Worm (Caenorhabditis elegans) whole organism, L4 larva: ENCODE data around the gene T05C7.9.
A peak's percentile ranks its signal among the peaks of the same experiment; 100 is the strongest.

Source experiments
- D1046.2 ChIP-seq: fragments of 200-800 bp; sonication (Bioruptor generic); IDR thresholded peaks from 2 replicates; pipeline ENCODE4 v1.3.6; 2022; ENCODE audit warnings: missing genetic modification characterization, missing compliant biosample characterization
- F10B5.3 ChIP-seq: sonication (generic microtip); optimal IDR thresholded peaks from 2 replicates; lab custom pipeline; 2016; ENCODE audit warnings: mild to moderate bottlenecking, missing genetic modification characterization, missing compliant biosample characterization
- F37D6.2 ChIP-seq: sonication (generic microtip); optimal IDR thresholded peaks from 2 replicates; lab custom pipeline; 2016; ENCODE audit warnings: mild to moderate bottlenecking, missing genetic modification characterization, missing compliant biosample characterization
- F49E8.2 ChIP-seq: sonication (generic microtip); optimal IDR thresholded peaks from 2 replicates; lab custom pipeline; 2016; ENCODE audit warnings: missing compliant biosample characterization, mild to moderate bottlenecking, missing genetic modification characterization, borderline replicate concordance
- R02D3.7 ChIP-seq: fragments of 150-350 bp; sonication (generic microtip); optimal IDR thresholded peaks from 3 replicates; lab custom pipeline; 2014; ENCODE audit warnings: missing biosample characterization, missing genetic modification characterization
- T20F7.1 ChIP-seq: fragments of 200-800 bp; sonication (Bioruptor generic); optimal IDR thresholded peaks from 2 replicates; lab custom pipeline; 2018; ENCODE audit warnings: mild to moderate bottlenecking, missing genetic modification characterization, missing compliant biosample characterization
- T26A8.4 ChIP-seq: fragments of 200-800 bp; sonication (Bioruptor generic); IDR thresholded peaks from 2 replicates; pipeline ENCODE4 v1.3.6; 2022; ENCODE audit warnings: missing genetic modification characterization, missing compliant biosample characterization
- aha-1 ChIP-seq: fragments of 150-350 bp; peaks from one replicate; lab custom pipeline; 2014; ENCODE audit warnings: missing biosample characterization, missing genetic modification characterization
- ceh-20 ChIP-seq: fragments of 200-800 bp; sonication (Bioruptor generic); IDR thresholded peaks from 2 replicates; pipeline ENCODE4 v1.3.6; 2022; ENCODE audit warnings: missing genetic modification reagents, missing genetic modification characterization, missing compliant biosample characterization
- daf-12 ChIP-seq: fragments of 150-350 bp; optimal IDR thresholded peaks from 2 replicates; lab custom pipeline; 2014; ENCODE audit warnings: missing biosample characterization, missing genetic modification reagents, missing genetic modification characterization
- daf-16 ChIP-seq, 3 experiments: sonication (generic microtip); optimal IDR thresholded peaks; 2 replicates each; lab custom pipeline; 2016 to 2017; ENCODE audit warnings: missing genetic modification characterization in 3 of 3, missing genetic modification reagents in 3 of 3, mild to moderate bottlenecking in 2 of 3, missing compliant biosample characterization in 2 of 3, missing biosample characterization in 1 of 3, moderate library complexity in 1 of 3
- daf-19 ChIP-seq: fragments of 200-800 bp; sonication (Bioruptor generic); conservative IDR thresholded peaks from 2 replicates; pipeline ENCODE4 v1.3.6; 2022; ENCODE audit warnings: missing genetic modification characterization, missing compliant biosample characterization
- daf-8 ChIP-seq: fragments of 200-800 bp; sonication (Bioruptor generic); IDR thresholded peaks from 2 replicates; pipeline ENCODE4 v1.3.6; 2022; ENCODE audit warnings: missing genetic modification characterization, missing compliant biosample characterization
- dpl-1 ChIP-seq: fragments of 150-350 bp; optimal IDR thresholded peaks from 2 replicates; lab custom pipeline; 2014; ENCODE audit warnings: missing biosample characterization, missing genetic modification reagents, missing genetic modification characterization
- dve-1 ChIP-seq: sonication (generic microtip); optimal IDR thresholded peaks from 2 replicates; lab custom pipeline; 2017; ENCODE audit warnings: antibody characterized with exemption, mild to moderate bottlenecking, missing genetic modification characterization, missing compliant biosample characterization; ENCODE audit not compliant: insufficient read depth
- fkh-10 ChIP-seq: fragments of 150-350 bp; optimal IDR thresholded peaks from 2 replicates; lab custom pipeline; 2014; ENCODE audit warnings: missing biosample characterization, missing genetic modification reagents, missing genetic modification characterization
- hif-1 ChIP-seq, 2 experiments: sonication (generic microtip); optimal IDR thresholded peaks; 2 replicates each; lab custom pipeline; 2016 to 2017; ENCODE audit warnings: missing compliant biosample characterization in 2 of 2, missing genetic modification characterization in 2 of 2, missing genetic modification reagents in 2 of 2, missing genotype in 2 of 2, mild to moderate bottlenecking in 1 of 2
- hlh-11 ChIP-seq: fragments of 200-800 bp; sonication (Bioruptor generic); optimal IDR thresholded peaks from 2 replicates; lab custom pipeline; 2018; ENCODE audit warnings: mild to moderate bottlenecking, missing genetic modification characterization, missing compliant biosample characterization
- hlh-30 ChIP-seq: sonication (generic microtip); optimal IDR thresholded peaks from 2 replicates; lab custom pipeline; 2017; ENCODE audit warnings: antibody characterized with exemption, mild to moderate bottlenecking, missing genetic modification characterization, missing compliant biosample characterization; ENCODE audit not compliant: insufficient read depth
- hmg-1.1 ChIP-seq: fragments of 200-800 bp; sonication (Bioruptor generic); IDR thresholded peaks from 2 replicates; pipeline ENCODE4 v1.3.6; 2022; ENCODE audit warnings: missing genetic modification reagents, missing genetic modification characterization, missing compliant biosample characterization
- lin-13 ChIP-seq: fragments of 150-350 bp; optimal IDR thresholded peaks from 2 replicates; lab custom pipeline; 2014; ENCODE audit warnings: missing biosample characterization, missing genetic modification reagents, missing genetic modification characterization
- lin-38 ChIP-seq: fragments of 200-800 bp; sonication (Bioruptor generic); IDR thresholded peaks from 2 replicates; pipeline ENCODE4 v1.3.6; 2022; ENCODE audit warnings: missing genetic modification reagents, missing genetic modification characterization, missing compliant biosample characterization
- lsy-2 ChIP-seq, 2 experiments: fragments of 150-350 bp in 1 of 2; sonication (generic microtip) in 1 of 2; optimal IDR thresholded peaks; 2 replicates each; lab custom pipeline; 2014 to 2017; ENCODE audit warnings: missing biosample characterization in 2 of 2, missing genetic modification characterization in 2 of 2
- madf-5 ChIP-seq, 2 experiments: fragments of 200-800 bp; sonication (Bioruptor generic); IDR thresholded peaks; 2 replicates each; pipeline ENCODE4 v1.3.6; 2022; ENCODE audit warnings: missing compliant biosample characterization in 2 of 2, missing genetic modification characterization in 2 of 2
- mdl-1 ChIP-seq, 2 experiments: fragments of 150-350 bp in 1 of 2; sonication (generic microtip) in 1 of 2; optimal IDR thresholded peaks; 2 replicates each; lab custom pipeline; 2014 to 2017; ENCODE audit warnings: missing biosample characterization in 2 of 2, missing genetic modification characterization in 2 of 2
- mep-1 ChIP-seq: fragments of 150-350 bp; sonication (generic microtip); optimal IDR thresholded peaks from 3 replicates; lab custom pipeline; 2014; ENCODE audit warnings: missing biosample characterization, missing genetic modification characterization
- mes-2 ChIP-seq: sonication (generic microtip); optimal IDR thresholded peaks from 2 replicates; lab custom pipeline; 2016; ENCODE audit warnings: missing genotype, mild to moderate bottlenecking, missing genetic modification characterization, missing compliant biosample characterization; ENCODE audit not compliant: poor library complexity, severe bottlenecking
- nhr-10 ChIP-seq: fragments of 150-350 bp; optimal IDR thresholded peaks from 2 replicates; lab custom pipeline; 2014; ENCODE audit warnings: missing biosample characterization, missing genetic modification characterization
- nhr-102 ChIP-seq: sonication (generic microtip); optimal IDR thresholded peaks from 2 replicates; lab custom pipeline; 2016; ENCODE audit warnings: mild to moderate bottlenecking, missing genetic modification characterization, moderate library complexity, missing compliant biosample characterization
- nhr-237 ChIP-seq: sonication (generic microtip); optimal IDR thresholded peaks from 2 replicates; lab custom pipeline; 2017; ENCODE audit warnings: missing biosample characterization, missing genetic modification characterization
- nhr-25 ChIP-seq: sonication (generic microtip); optimal IDR thresholded peaks from 2 replicates; lab custom pipeline; 2017; ENCODE audit warnings: missing genetic modification characterization, mild to moderate bottlenecking, missing compliant biosample characterization, antibody characterized with exemption, moderate library complexity, borderline replicate concordance; ENCODE audit not compliant: insufficient read depth
- nhr-28 ChIP-seq: fragments of 150-350 bp; optimal IDR thresholded peaks from 2 replicates; lab custom pipeline; 2014; ENCODE audit warnings: missing biosample characterization, missing genetic modification characterization
- nhr-41 ChIP-seq: fragments of 200-800 bp; sonication (Bioruptor generic); IDR thresholded peaks from 2 replicates; pipeline ENCODE4 v1.3.6; 2022; ENCODE audit warnings: missing genetic modification reagents, missing genetic modification characterization, missing compliant biosample characterization
- nhr-6 ChIP-seq: fragments of 150-350 bp; optimal IDR thresholded peaks from 2 replicates; lab custom pipeline; 2014; ENCODE audit warnings: missing biosample characterization, missing genetic modification characterization
- nhr-77 ChIP-seq: fragments of 150-350 bp; optimal IDR thresholded peaks from 2 replicates; lab custom pipeline; 2014; ENCODE audit warnings: missing biosample characterization, missing genetic modification characterization
- pha-4 ChIP-seq, 2 experiments: fragments of 150-350 bp in 1 of 2; fragments of 200-800 bp in 1 of 2; sonication (Bioruptor generic) in 1 of 2; IDR thresholded peaks in 1 of 2; optimal IDR thresholded peaks in 1 of 2; 2 replicates each; pipeline versions ENCODE4 v1.3.6 to Lab custom; 2014 to 2022; ENCODE audit warnings: missing genetic modification characterization in 2 of 2, missing genetic modification reagents in 2 of 2, missing biosample characterization in 1 of 2, missing compliant biosample characterization in 1 of 2
- rbr-2 ChIP-seq: sonication (generic microtip); optimal IDR thresholded peaks from 2 replicates; lab custom pipeline; 2016; ENCODE audit warnings: missing genotype, missing genetic modification characterization, missing compliant biosample characterization
- set-16 ChIP-seq: fragments of 200-800 bp; sonication (Bioruptor generic); IDR thresholded peaks from 2 replicates; pipeline ENCODE4 v1.3.6; 2022; ENCODE audit warnings: missing genetic modification reagents, missing genetic modification characterization, missing compliant biosample characterization
- snpc-4 ChIP-seq: fragments of 150-350 bp; optimal IDR thresholded peaks from 2 replicates; lab custom pipeline; 2014; ENCODE audit warnings: missing biosample characterization, missing genetic modification characterization
- spr-1 ChIP-seq: sonication (generic microtip); optimal IDR thresholded peaks from 2 replicates; lab custom pipeline; 2016; ENCODE audit warnings: mild to moderate bottlenecking, missing genetic modification characterization, missing compliant biosample characterization
- tra-1 ChIP-seq: fragments of 200-800 bp; sonication (Bioruptor generic); IDR thresholded peaks from 2 replicates; pipeline ENCODE4 v1.3.6; 2022; ENCODE audit warnings: missing genetic modification reagents, missing genetic modification characterization, missing compliant biosample characterization
- unc-130 ChIP-seq: sonication (generic microtip); optimal IDR thresholded peaks from 2 replicates; lab custom pipeline; 2016; ENCODE audit warnings: missing genetic modification reagents, missing genetic modification characterization, missing compliant biosample characterization
- zag-1 ChIP-seq: fragments of 150-350 bp; optimal IDR thresholded peaks from 2 replicates; lab custom pipeline; 2014; ENCODE audit warnings: missing biosample characterization, missing genetic modification characterization

The T05C7.9 gene

DNA sequence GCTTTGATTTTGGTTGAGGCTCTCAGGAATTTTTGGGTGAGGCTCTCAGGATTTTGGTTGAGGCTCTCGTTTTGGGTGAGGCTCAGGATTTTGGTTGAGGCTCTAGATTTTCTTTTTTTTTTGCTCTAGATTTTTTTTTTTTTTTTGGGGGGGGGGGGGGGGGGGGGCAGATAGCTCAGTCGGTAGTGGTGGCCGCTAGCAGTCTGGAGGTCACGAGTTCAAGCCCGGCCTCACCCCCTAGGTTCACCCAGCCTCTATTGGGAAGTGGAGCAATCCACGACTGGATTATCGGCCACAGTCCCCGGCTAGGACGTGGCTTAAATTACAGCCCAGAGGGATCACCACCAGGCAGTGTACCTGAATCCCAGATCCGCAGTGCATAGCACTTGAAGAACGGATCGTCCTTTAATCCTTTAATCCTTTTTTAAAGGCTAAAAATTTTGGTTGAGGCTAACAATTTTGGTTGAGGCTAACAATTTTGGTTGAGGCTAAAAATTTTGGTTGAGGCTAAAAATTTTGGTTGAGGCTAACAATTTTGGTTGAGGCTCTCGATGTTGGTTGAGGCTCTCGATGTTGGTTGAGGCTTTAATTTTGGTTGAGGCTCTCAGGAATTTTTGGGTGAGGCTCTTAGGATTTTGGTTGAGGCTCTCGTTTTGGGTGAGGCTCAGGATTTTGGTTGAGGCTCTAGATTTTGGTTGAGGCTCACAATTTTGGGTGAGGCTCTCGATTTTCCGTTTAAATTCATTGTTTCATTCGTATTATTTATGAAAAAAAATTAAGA is 44.0 kb downstream of the T05C7.9 start:
- peak; percentile 85 for TF ChIP-seq set-16 (GFP tag; lab: Robert Waterston, UW)

DNA sequence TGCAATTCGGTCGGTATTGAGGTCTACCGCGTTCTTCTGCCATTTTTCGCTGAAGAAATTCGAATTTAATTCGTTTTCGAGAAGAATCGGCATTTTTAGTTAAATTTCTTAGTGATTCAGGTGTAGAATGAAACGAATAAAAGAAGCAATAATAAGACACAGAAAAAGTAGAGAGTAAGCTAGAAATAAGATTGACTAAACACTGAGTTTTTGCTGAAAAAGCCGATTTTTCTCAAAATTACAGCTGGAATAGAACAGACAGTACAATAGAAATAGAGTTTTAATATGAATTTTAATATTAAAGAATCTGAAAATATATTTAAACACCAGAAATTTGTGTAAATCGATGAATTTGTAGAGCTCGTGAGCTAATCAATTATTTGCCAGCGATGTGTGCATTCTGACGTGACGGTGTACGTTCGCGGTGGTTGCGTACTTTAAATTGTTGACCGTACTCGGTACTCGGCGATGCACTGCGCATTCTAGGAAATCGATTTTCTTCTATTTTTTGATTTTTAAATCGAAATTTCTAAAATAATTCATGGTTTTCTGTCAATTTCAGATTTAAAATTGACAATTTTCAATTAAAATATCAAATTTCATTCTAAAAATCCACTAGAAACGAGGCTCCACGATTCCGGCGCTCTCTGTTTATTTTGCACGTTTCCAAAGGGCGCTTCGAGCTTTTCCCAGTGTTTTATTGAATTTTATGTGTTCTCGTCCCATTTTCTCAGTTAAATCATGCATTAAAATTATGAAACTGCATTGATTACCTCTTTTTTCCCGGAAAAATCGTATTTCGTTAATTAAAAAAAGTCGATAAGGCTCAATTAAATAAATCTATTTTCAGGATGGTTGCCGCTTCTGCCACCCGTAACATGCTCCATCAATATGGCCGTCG is 47.1 kb downstream of the T05C7.9 start, which contains the start of the genes grld-1 and cox-6C:
grld-1 (minus strand) TSS at position 51 of the 901 bp plus-strand sequence.
cox-6C (plus strand) TSS at position 851 of the 901 bp plus-strand sequence.
- TF ChIP-seq madf-5 (GFP tag; IDR thresholded peaks at IDR 0.05; lab: Robert Waterston, UW) (no peak), rbr-2 (tag; lab: Kevin White, UChicago) (peak; percentile 49), dpl-1 (peak; percentile 45), hlh-30 (tag; lab: Kevin White, UChicago) (peak; percentile 54), fkh-10 (GFP tag; lab: Kevin White, UChicago) (peak; percentile 23), nhr-237 (no peak), mes-2 (peak; percentile 73), pha-4 (GFP tag; IDR thresholded peaks at IDR 0.05; lab: Robert Waterston, UW) (no peak), pha-4 (tag; optimal IDR thresholded peaks at IDR 0.05; lab: Kevin White, UChicago) (no peak), aha-1 (tag; lab: Kevin White, UChicago) (peak; percentile 61), daf-16 (GFP tag; optimal IDR thresholded peaks at IDR 0.05; lab: Kevin White, UChicago) (no peak), daf-16 (tag; optimal IDR thresholded peaks at IDR 0.05; lab: Kevin White, UChicago) (peak; percentile 65), lin-13 (GFP tag; lab: Kevin White, UChicago) (peak; percentile 20), hlh-11 (tag; lab: Kevin White, UChicago) (peak; percentile 54), R02D3.7 (tag; lab: Kevin White, UChicago) (no peak), dve-1 (tag; lab: Kevin White, UChicago) (peak; percentile 29), F49E8.2 (no peak), zag-1 (tag; lab: Kevin White, UChicago) (no peak), nhr-28 (tag; lab: Kevin White, UChicago) (peak; percentile 37), hif-1 (tag; optimal IDR thresholded peaks at IDR 0.05; lab: Kevin White, UChicago) (peak in 1 of 2 experiments; percentile 85), F37D6.2 (tag; lab: Kevin White, UChicago) (peak; percentile 32), daf-12 (tag; lab: Kevin White, UChicago) (no peak), lin-38 (peak; percentile 64), nhr-77 (tag; lab: Kevin White, UChicago) (peak; percentile 49), nhr-10 (tag; lab: Kevin White, UChicago) (no peak), mdl-1 (tag; optimal IDR thresholded peaks at IDR 0.05; lab: Kevin White, UChicago) (peak in 1 of 2 experiments; percentile 26), mep-1 (tag; lab: Kevin White, UChicago) (peak; percentile 65), unc-130 (peak; percentile 40), hmg-1.1 (GFP tag; lab: Robert Waterston, UW) (peak; percentile 43), lsy-2 (tag; optimal IDR thresholded peaks at IDR 0.05; lab: Kevin White, UChicago) (peak; percentile 82 to 97), T20F7.1 (peak; percentile 98)

DNA sequence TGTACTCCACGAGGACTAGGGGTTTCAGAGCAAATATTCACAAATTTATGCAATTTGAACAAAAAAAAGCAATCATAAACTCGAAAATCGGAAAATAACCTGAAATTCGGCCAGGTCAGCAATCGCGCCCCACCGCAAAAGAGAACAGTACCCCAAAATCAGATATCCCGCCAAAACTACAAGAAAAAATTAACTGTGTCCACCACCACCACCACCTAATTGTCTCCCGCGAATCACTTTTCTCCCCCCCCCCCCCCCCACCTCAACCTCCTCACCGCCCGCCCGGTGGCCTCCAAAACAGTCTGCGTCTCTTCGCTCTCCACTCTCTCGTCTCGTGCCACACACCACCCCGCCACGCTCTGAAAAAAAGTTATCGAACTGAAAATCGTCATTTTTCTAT is 49.4 kb downstream of the T05C7.9 start:
- TF ChIP-seq ceh-20 (GFP tag; lab: Robert Waterston, UW) (no peak), mes-2 (peak; percentile 8), nhr-102 (tag; lab: Kevin White, UChicago) (no peak), nhr-6 (tag; lab: Kevin White, UChicago) (no peak), F10B5.3 (tag; lab: Kevin White, UChicago) (no peak), nhr-41 (GFP tag; lab: Robert Waterston, UW) (no peak), D1046.2 (GFP tag; lab: Robert Waterston, UW) (no peak), tra-1 (no peak), R02D3.7 (tag; lab: Kevin White, UChicago) (no peak), daf-8 (no peak), dve-1 (tag; lab: Kevin White, UChicago) (no peak), nhr-25 (tag; lab: Kevin White, UChicago) (no peak), spr-1 (tag; lab: Kevin White, UChicago) (no peak), snpc-4 (tag; lab: Kevin White, UChicago) (no peak), T26A8.4 (GFP tag; lab: Robert Waterston, UW) (no peak), daf-19 (GFP tag; lab: Robert Waterston, UW) (no peak), lsy-2 (tag; optimal IDR thresholded peaks at IDR 0.05; lab: Kevin White, UChicago) (no peak)
